Fruit fly (Drosophila melanogaster): ENCODE measurements around the gene Atx-1.

DNA sequence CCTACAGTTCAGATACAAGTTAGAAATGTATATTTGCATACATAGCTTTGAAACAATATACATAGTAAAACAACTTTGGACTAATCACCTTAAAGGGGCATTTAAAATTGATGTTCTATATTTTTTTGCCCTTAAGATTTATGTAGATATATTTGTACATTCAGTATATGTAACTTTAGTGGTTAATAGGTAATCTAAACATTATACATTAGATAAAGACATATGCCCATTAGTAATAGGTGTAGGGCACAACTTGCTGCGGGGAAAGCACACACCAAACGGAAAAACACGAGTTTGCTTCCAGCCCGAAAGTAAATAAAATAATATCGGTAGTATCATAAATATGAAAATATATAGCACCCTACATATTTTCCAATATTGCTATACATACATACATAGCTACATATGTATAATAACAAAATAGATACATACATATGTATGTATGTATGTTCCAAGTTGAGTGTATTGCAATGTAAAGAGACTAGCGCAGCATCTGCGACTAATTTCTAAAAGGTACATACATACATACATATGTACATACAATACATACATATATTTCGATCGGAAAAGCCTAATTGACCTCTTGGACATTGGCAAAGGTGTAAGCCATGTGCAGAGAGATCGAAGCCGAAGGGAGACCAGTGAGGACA, 40.4 kb downstream of the Atx-1 start, which contains the start of gene CG43736:
- TF ChIP-seq CG1620 (GFP tag; optimal IDR thresholded peaks at IDR 0.05), result peak; percentile 86
- TF ChIP-seq CG7101 (tag; optimal IDR thresholded peaks at IDR 0.05), result peak; percentile 97
- peak; percentile 87 for TF ChIP-seq toe (GFP tag; optimal IDR thresholded peaks at IDR 0.05)
- peak; percentile 89 for TF ChIP-seq Crg-1 (GFP tag; optimal IDR thresholded peaks at IDR 0.05)
- TF ChIP-seq tj (GFP tag; optimal IDR thresholded peaks at IDR 0.05), result peak; percentile 60
- TF ChIP-seq Hr96 (GFP tag; optimal IDR thresholded peaks at IDR 0.05), result peak; percentile 89
- TF ChIP-seq CG12768 (GFP tag; optimal IDR thresholded peaks at IDR 0.05), result peak; percentile 97
- peak; percentile 96 for TF ChIP-seq CG11617 (GFP tag; optimal IDR thresholded peaks at IDR 0.05)
- TF ChIP-seq cnc (optimal IDR thresholded peaks at IDR 0.05), result no peak

Measured in whole organism, adult.